Worm (Caenorhabditis elegans) whole organism, L3 larva: Measurements from ENCODE around the gene F54D1.1.

Source experiments
- R02D3.7 ChIP-seq: fragments of 150-350 bp; optimal IDR thresholded peaks from 2 replicates; lab custom pipeline; 2014; ENCODE audit warnings: missing biosample characterization, missing genetic modification characterization
- ZK546.5 ChIP-seq: sonication (generic microtip); optimal IDR thresholded peaks from 2 replicates; lab custom pipeline; 2017; ENCODE audit warnings: missing biosample characterization, missing genetic modification characterization
- aly-2 ChIP-seq: fragments of 150-350 bp; optimal IDR thresholded peaks from 2 replicates; lab custom pipeline; 2014; ENCODE audit warnings: missing biosample characterization, missing genetic modification characterization
- ama-1 ChIP-seq: fragments of 150-350 bp; optimal IDR thresholded peaks from 2 replicates; lab custom pipeline; 2018
- ceh-16 ChIP-seq: sonication (generic microtip); optimal IDR thresholded peaks from 2 replicates; lab custom pipeline; 2017; ENCODE audit warnings: missing biosample characterization, missing genetic modification characterization
- ceh-28 ChIP-seq: fragments of 150-350 bp; optimal IDR thresholded peaks from 2 replicates; lab custom pipeline; 2014; ENCODE audit warnings: missing biosample characterization, missing genetic modification reagents, missing genetic modification characterization
- ceh-82 ChIP-seq: fragments of 150-350 bp; optimal IDR thresholded peaks from 2 replicates; lab custom pipeline; 2014; ENCODE audit warnings: missing biosample characterization, missing genetic modification characterization
- ceh-9 ChIP-seq: sonication (generic microtip); optimal IDR thresholded peaks from 2 replicates; lab custom pipeline; 2018; ENCODE audit warnings: missing biosample characterization, missing genetic modification characterization
- daf-12 ChIP-seq: fragments of 150-350 bp; optimal IDR thresholded peaks from 2 replicates; lab custom pipeline; 2014; ENCODE audit warnings: missing biosample characterization, missing genetic modification reagents, missing genetic modification characterization
- egl-27 ChIP-seq: sonication (generic microtip); optimal IDR thresholded peaks from 4 replicates; lab custom pipeline; 2017; ENCODE audit warnings: missing biosample characterization, missing genetic modification reagents, missing genetic modification characterization
- egl-5 ChIP-seq: fragments of 150-350 bp; optimal IDR thresholded peaks from 2 replicates; lab custom pipeline; 2017; ENCODE audit warnings: missing biosample characterization, missing genetic modification reagents, missing genetic modification characterization, inconsistent platforms
- elt-1 ChIP-seq: fragments of 150-350 bp; optimal IDR thresholded peaks from 2 replicates; lab custom pipeline; 2014; ENCODE audit warnings: missing biosample characterization, missing genetic modification characterization
- elt-2 ChIP-seq: sonication (generic microtip); optimal IDR thresholded peaks from 2 replicates; lab custom pipeline; 2016; ENCODE audit warnings: missing genetic modification reagents, mild to moderate bottlenecking, missing genetic modification characterization, missing compliant biosample characterization
- elt-3 ChIP-seq, 3 experiments: fragments of 150-350 bp in 1 of 3; sonication (generic microtip) in 2 of 3; optimal IDR thresholded peaks; 2 replicates in 2 of 3; 4 replicates in 1 of 3; lab custom pipeline; 2014 to 2017; ENCODE audit warnings: missing biosample characterization in 3 of 3, missing genetic modification characterization in 3 of 3
- fos-1 ChIP-seq: fragments of 150-350 bp; optimal IDR thresholded peaks from 2 replicates; lab custom pipeline; 2014; ENCODE audit warnings: missing biosample characterization, missing genetic modification characterization
- hmg-11 ChIP-seq: sonication (generic microtip); optimal IDR thresholded peaks from 2 replicates; lab custom pipeline; 2016; ENCODE audit warnings: missing genetic modification characterization, missing compliant biosample characterization
- jun-1 ChIP-seq: fragments of 150-350 bp; optimal IDR thresholded peaks from 2 replicates; lab custom pipeline; 2014; ENCODE audit warnings: missing biosample characterization, missing genetic modification reagents, missing genetic modification characterization
- lin-15B ChIP-seq: fragments of 150-350 bp; optimal IDR thresholded peaks from 2 replicates; lab custom pipeline; 2014; ENCODE audit warnings: missing biosample characterization, missing genetic modification characterization
- lin-39 ChIP-seq: fragments of 150-350 bp; optimal IDR thresholded peaks from 2 replicates; lab custom pipeline; 2018; ENCODE audit warnings: missing biosample characterization, missing genetic modification reagents, missing genetic modification characterization
- lsy-12 ChIP-seq: sonication (generic microtip); optimal IDR thresholded peaks from 2 replicates; lab custom pipeline; 2016; ENCODE audit warnings: mild to moderate bottlenecking, missing genetic modification characterization, missing compliant biosample characterization
- nfya-1 ChIP-seq: sonication (generic microtip); optimal IDR thresholded peaks from 2 replicates; lab custom pipeline; 2017; ENCODE audit warnings: missing genetic modification characterization, mild to moderate bottlenecking, missing compliant biosample characterization, antibody characterized with exemption, moderate library complexity; ENCODE audit not compliant: insufficient read depth
- nhr-11 ChIP-seq: fragments of 150-350 bp; optimal IDR thresholded peaks from 2 replicates; lab custom pipeline; 2014; ENCODE audit warnings: missing biosample characterization, missing genetic modification characterization
- nhr-12 ChIP-seq: fragments of 150-350 bp; optimal IDR thresholded peaks from 2 replicates; lab custom pipeline; 2014; ENCODE audit warnings: missing biosample characterization, missing genetic modification characterization
- nhr-23 ChIP-seq: fragments of 150-350 bp; optimal IDR thresholded peaks from 2 replicates; lab custom pipeline; 2014; ENCODE audit warnings: missing biosample characterization, missing genetic modification reagents, missing genetic modification characterization
- nhr-237 ChIP-seq: fragments of 150-350 bp; optimal IDR thresholded peaks from 2 replicates; lab custom pipeline; 2014; ENCODE audit warnings: missing biosample characterization, missing genetic modification characterization
- nhr-25 ChIP-seq: sonication (generic microtip); optimal IDR thresholded peaks from 2 replicates; lab custom pipeline; 2017; ENCODE audit warnings: missing biosample characterization, missing genetic modification characterization
- nhr-28 ChIP-seq: fragments of 150-350 bp; optimal IDR thresholded peaks from 2 replicates; lab custom pipeline; 2014; ENCODE audit warnings: missing biosample characterization, missing genetic modification characterization
- nhr-43 ChIP-seq: sonication (generic microtip); optimal IDR thresholded peaks from 2 replicates; lab custom pipeline; 2016; ENCODE audit warnings: mild to moderate bottlenecking, missing genetic modification characterization, missing compliant biosample characterization; ENCODE audit not compliant: poor library complexity, severe bottlenecking
- nhr-76 ChIP-seq: fragments of 150-350 bp; sonication (generic microtip); optimal IDR thresholded peaks from 5 replicates; lab custom pipeline; 2014; ENCODE audit warnings: missing biosample characterization, missing genetic modification characterization
- nhr-77 ChIP-seq: fragments of 150-350 bp; optimal IDR thresholded peaks from 2 replicates; lab custom pipeline; 2014; ENCODE audit warnings: missing biosample characterization, missing genetic modification characterization
- pha-4 ChIP-seq: fragments of 150-350 bp; optimal IDR thresholded peaks from 2 replicates; lab custom pipeline; 2014; ENCODE audit warnings: missing biosample characterization, missing genetic modification reagents, missing genetic modification characterization
- pqm-1 ChIP-seq: fragments of 150-350 bp; optimal IDR thresholded peaks from 2 replicates; lab custom pipeline; 2017; ENCODE audit warnings: missing biosample characterization, missing genetic modification characterization, inconsistent platforms
- sea-2 ChIP-seq: fragments of 150-350 bp; sonication (generic microtip); optimal IDR thresholded peaks from 4 replicates; lab custom pipeline; 2014; ENCODE audit warnings: missing biosample characterization, missing genetic modification reagents, missing genetic modification characterization
- unc-39 ChIP-seq: sonication (generic microtip); optimal IDR thresholded peaks from 4 replicates; lab custom pipeline; 2017; ENCODE audit warnings: missing biosample characterization, missing genetic modification characterization
- zag-1 ChIP-seq: fragments of 150-350 bp; optimal IDR thresholded peaks from 2 replicates; lab custom pipeline; 2014; ENCODE audit warnings: missing biosample characterization, missing genetic modification characterization
- ztf-11 ChIP-seq: fragments of 150-350 bp; optimal IDR thresholded peaks from 2 replicates; lab custom pipeline; 2014; ENCODE audit warnings: missing biosample characterization, missing genetic modification characterization

F54D1.1 gene

ce11 chrIV:11261535-11261934, at the start of gene F54D1.1:
Gene F54D1.1 (plus strand): TSS chrIV:11261835.
- TF ChIP-seq nhr-77 (tag; lab: Kevin White, UChicago) (no peak), nhr-28 (tag; lab: Kevin White, UChicago) (no peak), aly-2 (tag; lab: Kevin White, UChicago) (no peak), ceh-28 (no peak), jun-1 (tag; lab: Kevin White, UChicago) (no peak), elt-3 (tag; optimal IDR thresholded peaks at IDR 0.05; lab: Kevin White, UChicago) (no peak), lsy-12 (tag; lab: Kevin White, UChicago) (no peak), lin-39 (tag; lab: Kevin White, UChicago) (no peak), egl-27 (tag; lab: Kevin White, UChicago) (no peak), nhr-11 (tag; lab: Kevin White, UChicago) (no peak), nfya-1 (tag; lab: Kevin White, UChicago) (no peak), ceh-9 (tag; lab: Kevin White, UChicago) (no peak), elt-2 (tag; lab: Kevin White, UChicago) (no peak), nhr-12 (tag; lab: Kevin White, UChicago) (no peak), ama-1 (lab: Kevin White, UChicago) (no peak), ztf-11 (no peak), elt-1 (tag; lab: Kevin White, UChicago) (no peak), ceh-82 (no peak), nhr-237 (no peak)

ce11 chrIV:11212978-11213377, 48.7 kb upstream of the F54D1.1 start:
- TF ChIP-seq nhr-43 (tag; lab: Kevin White, UChicago) (no peak), pqm-1 (tag; lab: Kevin White, UChicago) (no peak), aly-2 (tag; lab: Kevin White, UChicago) (no peak), lin-15B (tag; lab: Kevin White, UChicago) (no peak), lsy-12 (tag; lab: Kevin White, UChicago) (no peak), egl-5 (tag; lab: Kevin White, UChicago) (no peak), elt-2 (tag; lab: Kevin White, UChicago) (no peak), nhr-25 (no peak), nhr-77 (tag; lab: Kevin White, UChicago) (no peak), pha-4 (no peak), nhr-11 (tag; lab: Kevin White, UChicago) (no peak), ceh-28 (no peak), daf-12 (no peak), ceh-9 (tag; lab: Kevin White, UChicago) (no peak), R02D3.7 (tag; lab: Kevin White, UChicago) (no peak), egl-27 (tag; lab: Kevin White, UChicago) (no peak), lin-39 (tag; lab: Kevin White, UChicago) (no peak), unc-39 (tag; lab: Kevin White, UChicago) (no peak), ceh-16 (tag; lab: Kevin White, UChicago) (no peak)

- TF ChIP-seq hmg-11 (no peak), sea-2 (no peak), zag-1 (tag; lab: Kevin White, UChicago) (no peak), nhr-76 (tag; lab: Kevin White, UChicago) (no peak), elt-3 (tag; optimal IDR thresholded peaks at IDR 0.05; lab: Kevin White, UChicago) (no peak)
Observed at ce11 chrIV:11218037-11218436, 43.6 kb upstream of the F54D1.1 start, which contains the start of gene zip-6. Gene zip-6 (minus strand): TSS chrIV:11218137.

ce11 chrIV:11223878-11224277, 37.8 kb upstream of the F54D1.1 start, which contains the start of gene C29F4.3:
Gene C29F4.3 (minus strand): TSS chrIV:11223978.
- TF ChIP-seq elt-2 (tag; lab: Kevin White, UChicago) = no peak
- TF ChIP-seq jun-1 (tag; lab: Kevin White, UChicago) = no peak
- TF ChIP-seq pqm-1 (tag; lab: Kevin White, UChicago) = no peak
- TF ChIP-seq nhr-25 = no peak
- no peak for TF ChIP-seq nhr-12 (tag; lab: Kevin White, UChicago)
- no peak for TF ChIP-seq unc-39 (tag; lab: Kevin White, UChicago)
- no peak for TF ChIP-seq ZK546.5 (tag; lab: Kevin White, UChicago)
- no peak for TF ChIP-seq daf-12
- TF ChIP-seq pha-4 = no peak
- no peak for TF ChIP-seq fos-1 (tag; lab: Kevin White, UChicago)
- TF ChIP-seq egl-27 (tag; lab: Kevin White, UChicago) = no peak
- no peak for TF ChIP-seq sea-2
- TF ChIP-seq lin-39 (tag; lab: Kevin White, UChicago) = no peak
- no peak for TF ChIP-seq nhr-28 (tag; lab: Kevin White, UChicago)
- TF ChIP-seq nhr-23 = no peak
- no peak for TF ChIP-seq nhr-237
- no peak for TF ChIP-seq nhr-77 (tag; lab: Kevin White, UChicago)
- TF ChIP-seq ceh-28 = no peak
